Worm (Caenorhabditis elegans) whole organism, L4 larva: ENCODE measurements around the gene C18H7.7.

ENCODE experiments used
- R02D3.7 ChIP-seq: fragments of 150-350 bp; sonication (generic microtip); optimal IDR thresholded peaks from 3 replicates; lab custom pipeline; 2014; ENCODE audit warnings: missing biosample characterization, missing genetic modification characterization
- duxl-1 ChIP-seq: sonication (generic microtip); optimal IDR thresholded peaks from 2 replicates; lab custom pipeline; 2016; ENCODE audit warnings: mild to moderate bottlenecking, missing genetic modification characterization, moderate library complexity, missing compliant biosample characterization; ENCODE audit not compliant: poor library complexity
- fos-1 ChIP-seq: fragments of 150-350 bp; optimal IDR thresholded peaks from 2 replicates; lab custom pipeline; 2014; ENCODE audit warnings: missing biosample characterization, missing genetic modification characterization
- mdl-1 ChIP-seq, 2 experiments: fragments of 150-350 bp in 1 of 2; sonication (generic microtip) in 1 of 2; optimal IDR thresholded peaks; 2 replicates each; lab custom pipeline; 2014 to 2017; ENCODE audit warnings: missing biosample characterization in 2 of 2, missing genetic modification characterization in 2 of 2
- mep-1 ChIP-seq: fragments of 150-350 bp; sonication (generic microtip); optimal IDR thresholded peaks from 3 replicates; lab custom pipeline; 2014; ENCODE audit warnings: missing biosample characterization, missing genetic modification characterization
- nhr-237 ChIP-seq: sonication (generic microtip); optimal IDR thresholded peaks from 2 replicates; lab custom pipeline; 2017; ENCODE audit warnings: missing biosample characterization, missing genetic modification characterization
- nhr-77 ChIP-seq: fragments of 150-350 bp; optimal IDR thresholded peaks from 2 replicates; lab custom pipeline; 2014; ENCODE audit warnings: missing biosample characterization, missing genetic modification characterization
- snpc-4 ChIP-seq: fragments of 150-350 bp; optimal IDR thresholded peaks from 2 replicates; lab custom pipeline; 2014; ENCODE audit warnings: missing biosample characterization, missing genetic modification characterization
- tra-1 ChIP-seq: fragments of 200-800 bp; sonication (Bioruptor generic); IDR thresholded peaks from 2 replicates; pipeline ENCODE4 v1.3.6; 2022; ENCODE audit warnings: missing genetic modification reagents, missing genetic modification characterization, missing compliant biosample characterization
- unc-62 ChIP-seq, 3 experiments: fragments of 150-350 bp in 1 of 3; sonication (generic microtip); optimal IDR thresholded peaks in 2 of 3; peaks in 1 of 3; 1 replicate in 1 of 3; 2 replicates in 2 of 3; lab custom pipeline; 2014 to 2017; ENCODE audit warnings: missing biosample characterization in 3 of 3, missing genetic modification characterization in 3 of 3, missing genetic modification reagents in 3 of 3, missing genotype in 1 of 3

ce11 chrIV:604144-604543 lies 8.0 kb upstream of the C18H7.7 start, which contains the start of gene col-102:
- no peak for TF ChIP-seq nhr-237
- TF ChIP-seq mep-1 (tag; lab: Kevin White, UChicago): no peak
- no peak for TF ChIP-seq unc-62 (GFP tag; optimal IDR thresholded peaks at IDR 0.05 in 1 of 2; lab: Kevin White, UChicago)
- TF ChIP-seq unc-62 (tag; optimal IDR thresholded peaks at IDR 0.05; lab: Kevin White, UChicago): no peak
- TF ChIP-seq duxl-1 (tag; lab: Kevin White, UChicago): no peak
- no peak for TF ChIP-seq fos-1
- TF ChIP-seq mdl-1 (tag; optimal IDR thresholded peaks at IDR 0.05; lab: Kevin White, UChicago): no peak
- TF ChIP-seq snpc-4: no peak
- TF ChIP-seq tra-1: no peak
- TF ChIP-seq nhr-77 (tag; lab: Kevin White, UChicago): no peak
- TF ChIP-seq R02D3.7 (tag; lab: Kevin White, UChicago): no peak
